Worm (Caenorhabditis elegans) whole organism, late embryonic: ENCODE results near the gene nhr-123.

ENCODE experiments used
- K09A11.1 ChIP-seq: sonication (generic microtip); optimal IDR thresholded peaks from 2 replicates; lab custom pipeline; 2017; ENCODE audit warnings: antibody characterized with exemption, mild to moderate bottlenecking, missing genetic modification characterization, missing compliant biosample characterization; ENCODE audit not compliant: insufficient read depth
- ets-4 ChIP-seq: sonication (generic microtip); optimal IDR thresholded peaks from 2 replicates; lab custom pipeline; 2016; ENCODE audit warnings: missing genetic modification characterization, missing compliant biosample characterization
- fkh-6 ChIP-seq: sonication (generic microtip); optimal IDR thresholded peaks from 2 replicates; lab custom pipeline; 2016; ENCODE audit warnings: missing genetic modification characterization, missing compliant biosample characterization
- hlh-13 ChIP-seq: fragments of 200-800 bp; sonication (Bioruptor generic); optimal IDR thresholded peaks from 2 replicates; lab custom pipeline; 2018; ENCODE audit warnings: mild to moderate bottlenecking, missing genetic modification characterization, missing compliant biosample characterization
- mec-3 ChIP-seq: sonication (generic microtip); optimal IDR thresholded peaks from 2 replicates; lab custom pipeline; 2016; ENCODE audit warnings: borderline replicate concordance, missing genetic modification characterization, missing compliant biosample characterization
- nhr-11 ChIP-seq: fragments of 150-350 bp; optimal IDR thresholded peaks from 2 replicates; lab custom pipeline; 2014; ENCODE audit warnings: missing biosample characterization, missing genetic modification characterization
- pax-1 ChIP-seq: fragments of 150-350 bp; optimal IDR thresholded peaks from 2 replicates; lab custom pipeline; 2014; ENCODE audit warnings: missing biosample characterization, missing genetic modification characterization
- pha-4 ChIP-seq: fragments of 150-350 bp; optimal IDR thresholded peaks from 2 replicates; lab custom pipeline; 2018; ENCODE audit warnings: missing biosample characterization, missing genetic modification reagents, missing genetic modification characterization
- pqm-1 ChIP-seq: sonication (generic microtip); optimal IDR thresholded peaks from 2 replicates; lab custom pipeline; 2016; ENCODE audit warnings: missing genetic modification characterization, missing compliant biosample characterization
- rnt-1 ChIP-seq: sonication (generic microtip); optimal IDR thresholded peaks from 2 replicates; lab custom pipeline; 2016; ENCODE audit warnings: missing genetic modification characterization, missing compliant biosample characterization
- sdc-2 ChIP-seq: sonication (generic microtip); optimal IDR thresholded peaks from 2 replicates; lab custom pipeline; 2016; ENCODE audit warnings: missing genotype, missing genetic modification characterization, missing compliant biosample characterization
- syd-9 ChIP-seq: sonication (generic microtip); optimal IDR thresholded peaks from 2 replicates; lab custom pipeline; 2016; ENCODE audit warnings: mild to moderate bottlenecking, missing genetic modification characterization, moderate library complexity, missing compliant biosample characterization
- zip-5 ChIP-seq: sonication (generic microtip); optimal IDR thresholded peaks from 2 replicates; lab custom pipeline; 2016; ENCODE audit warnings: missing genetic modification characterization, missing compliant biosample characterization

ce11 chrV:465355-465754 is 14.1 kb downstream of the nhr-123 start:
- no peak for TF ChIP-seq zip-5
- TF ChIP-seq sdc-2 (tag; lab: Kevin White, UChicago), result no peak
- TF ChIP-seq hlh-13, result no peak
- TF ChIP-seq pha-4 (tag; lab: Kevin White, UChicago), result no peak
- no peak for TF ChIP-seq K09A11.1 (tag; lab: Kevin White, UChicago)
- TF ChIP-seq pax-1 (tag; lab: Kevin White, UChicago), result no peak
- TF ChIP-seq ets-4 (tag; lab: Kevin White, UChicago), result no peak
- no peak for TF ChIP-seq syd-9 (tag; lab: Kevin White, UChicago)
- no peak for TF ChIP-seq nhr-11 (tag; lab: Kevin White, UChicago)
- no peak for TF ChIP-seq fkh-6 (tag; lab: Kevin White, UChicago)
- no peak for TF ChIP-seq mec-3 (tag; lab: Kevin White, UChicago)
- TF ChIP-seq rnt-1, result no peak
- TF ChIP-seq pqm-1 (tag; lab: Kevin White, UChicago), result no peak
